Worm (Caenorhabditis elegans) whole organism, L4 larva: Measurements from ENCODE around the gene npp-24.

Experiments
- F49E8.2 ChIP-seq: sonication (generic microtip); optimal IDR thresholded peaks from 2 replicates; lab custom pipeline; 2016; ENCODE audit warnings: missing compliant biosample characterization, mild to moderate bottlenecking, missing genetic modification characterization, borderline replicate concordance
- Y5F2A.4 ChIP-seq: fragments of 200-800 bp; sonication (Bioruptor generic); optimal IDR thresholded peaks from 2 replicates; lab custom pipeline; 2018; ENCODE audit warnings: mild to moderate bottlenecking, missing genetic modification characterization, missing compliant biosample characterization
- Y75B8A.6 ChIP-seq: fragments of 200-800 bp; sonication (Bioruptor generic); IDR thresholded peaks from 2 replicates; pipeline ENCODE4 v1.3.6; 2022; ENCODE audit warnings: missing genetic modification reagents, missing genetic modification characterization, missing compliant biosample characterization
- aha-1 ChIP-seq: fragments of 150-350 bp; peaks from one replicate; lab custom pipeline; 2014; ENCODE audit warnings: missing biosample characterization, missing genetic modification characterization
- attf-4 ChIP-seq: sonication (generic microtip); optimal IDR thresholded peaks from 3 replicates; lab custom pipeline; 2017; ENCODE audit warnings: missing biosample characterization, missing genetic modification characterization
- ceh-32 ChIP-seq: sonication (generic microtip); optimal IDR thresholded peaks from 2 replicates; lab custom pipeline; 2016; ENCODE audit warnings: mild to moderate bottlenecking, missing genetic modification characterization, missing compliant biosample characterization; ENCODE audit not compliant: poor library complexity
- ceh-62 ChIP-seq: sonication (generic microtip); optimal IDR thresholded peaks from 2 replicates; lab custom pipeline; 2017; ENCODE audit warnings: missing biosample characterization, missing genetic modification characterization
- cey-2 ChIP-seq: sonication (generic microtip); optimal IDR thresholded peaks from 3 replicates; lab custom pipeline; 2017; ENCODE audit warnings: missing genetic modification characterization, mild to moderate bottlenecking, missing compliant biosample characterization, antibody characterized with exemption, borderline replicate concordance; ENCODE audit not compliant: insufficient read depth
- daf-16 ChIP-seq, 3 experiments: sonication (generic microtip); optimal IDR thresholded peaks; 2 replicates each; lab custom pipeline; 2016 to 2017; ENCODE audit warnings: missing genetic modification characterization in 3 of 3, missing genetic modification reagents in 3 of 3, mild to moderate bottlenecking in 2 of 3, missing compliant biosample characterization in 2 of 3, missing biosample characterization in 1 of 3, moderate library complexity in 1 of 3
- daf-8 ChIP-seq: fragments of 200-800 bp; sonication (Bioruptor generic); IDR thresholded peaks from 2 replicates; pipeline ENCODE4 v1.3.6; 2022; ENCODE audit warnings: missing genetic modification characterization, missing compliant biosample characterization
- dmd-6 ChIP-seq: fragments of 200-800 bp; sonication (Bioruptor generic); IDR thresholded peaks from 2 replicates; pipeline ENCODE4 v1.3.6; 2022; ENCODE audit warnings: missing genetic modification reagents, missing genetic modification characterization, missing compliant biosample characterization
- dmd-8 ChIP-seq: fragments of 200-800 bp; sonication (Bioruptor generic); IDR thresholded peaks from 2 replicates; pipeline ENCODE4 v1.3.6; 2022; ENCODE audit warnings: missing genetic modification characterization, missing compliant biosample characterization
- dpl-1 ChIP-seq: fragments of 150-350 bp; optimal IDR thresholded peaks from 2 replicates; lab custom pipeline; 2014; ENCODE audit warnings: missing biosample characterization, missing genetic modification reagents, missing genetic modification characterization
- dve-1 ChIP-seq: sonication (generic microtip); optimal IDR thresholded peaks from 2 replicates; lab custom pipeline; 2017; ENCODE audit warnings: antibody characterized with exemption, mild to moderate bottlenecking, missing genetic modification characterization, missing compliant biosample characterization; ENCODE audit not compliant: insufficient read depth
- hif-1 ChIP-seq, 2 experiments: sonication (generic microtip); optimal IDR thresholded peaks; 2 replicates each; lab custom pipeline; 2016 to 2017; ENCODE audit warnings: missing compliant biosample characterization in 2 of 2, missing genetic modification characterization in 2 of 2, missing genetic modification reagents in 2 of 2, missing genotype in 2 of 2, mild to moderate bottlenecking in 1 of 2
- hlh-11 ChIP-seq: fragments of 200-800 bp; sonication (Bioruptor generic); optimal IDR thresholded peaks from 2 replicates; lab custom pipeline; 2018; ENCODE audit warnings: mild to moderate bottlenecking, missing genetic modification characterization, missing compliant biosample characterization
- hlh-30 ChIP-seq: sonication (generic microtip); optimal IDR thresholded peaks from 2 replicates; lab custom pipeline; 2017; ENCODE audit warnings: antibody characterized with exemption, mild to moderate bottlenecking, missing genetic modification characterization, missing compliant biosample characterization; ENCODE audit not compliant: insufficient read depth
- jun-1 ChIP-seq: fragments of 150-350 bp; optimal IDR thresholded peaks from 2 replicates; lab custom pipeline; 2014; ENCODE audit warnings: missing biosample characterization, missing genetic modification reagents, missing genetic modification characterization
- lin-13 ChIP-seq: fragments of 150-350 bp; optimal IDR thresholded peaks from 2 replicates; lab custom pipeline; 2014; ENCODE audit warnings: missing biosample characterization, missing genetic modification reagents, missing genetic modification characterization
- lin-15B ChIP-seq: fragments of 150-350 bp; sonication (generic microtip); optimal IDR thresholded peaks from 3 replicates; lab custom pipeline; 2014; ENCODE audit warnings: missing biosample characterization, missing genetic modification characterization
- mep-1 ChIP-seq: fragments of 150-350 bp; sonication (generic microtip); optimal IDR thresholded peaks from 3 replicates; lab custom pipeline; 2014; ENCODE audit warnings: missing biosample characterization, missing genetic modification characterization
- mes-2 ChIP-seq: sonication (generic microtip); optimal IDR thresholded peaks from 2 replicates; lab custom pipeline; 2016; ENCODE audit warnings: missing genotype, mild to moderate bottlenecking, missing genetic modification characterization, missing compliant biosample characterization; ENCODE audit not compliant: poor library complexity, severe bottlenecking
- mxl-2 ChIP-seq: fragments of 200-800 bp; sonication (Bioruptor generic); conservative IDR thresholded peaks from 2 replicates; pipeline ENCODE4 v1.3.6; 2022; ENCODE audit warnings: missing genetic modification reagents, missing genetic modification characterization, missing compliant biosample characterization
- mxl-3 ChIP-seq: fragments of 200-800 bp; sonication (Bioruptor generic); optimal IDR thresholded peaks from 2 replicates; lab custom pipeline; 2018; ENCODE audit warnings: mild to moderate bottlenecking, missing genetic modification characterization, missing compliant biosample characterization
- nhr-11 ChIP-seq: fragments of 150-350 bp; optimal IDR thresholded peaks from 2 replicates; lab custom pipeline; 2014; ENCODE audit warnings: missing biosample characterization, missing genetic modification characterization
- nhr-25 ChIP-seq: sonication (generic microtip); optimal IDR thresholded peaks from 2 replicates; lab custom pipeline; 2017; ENCODE audit warnings: missing genetic modification characterization, mild to moderate bottlenecking, missing compliant biosample characterization, antibody characterized with exemption, moderate library complexity, borderline replicate concordance; ENCODE audit not compliant: insufficient read depth
- nhr-28 ChIP-seq: fragments of 150-350 bp; optimal IDR thresholded peaks from 2 replicates; lab custom pipeline; 2014; ENCODE audit warnings: missing biosample characterization, missing genetic modification characterization
- nhr-6 ChIP-seq: fragments of 150-350 bp; optimal IDR thresholded peaks from 2 replicates; lab custom pipeline; 2014; ENCODE audit warnings: missing biosample characterization, missing genetic modification characterization
- nhr-77 ChIP-seq: fragments of 150-350 bp; optimal IDR thresholded peaks from 2 replicates; lab custom pipeline; 2014; ENCODE audit warnings: missing biosample characterization, missing genetic modification characterization
- pqm-1 ChIP-seq: sonication (generic microtip); optimal IDR thresholded peaks from 2 replicates; lab custom pipeline; 2017; ENCODE audit warnings: missing biosample characterization, missing genetic modification characterization
- rbr-2 ChIP-seq: sonication (generic microtip); optimal IDR thresholded peaks from 2 replicates; lab custom pipeline; 2016; ENCODE audit warnings: missing genotype, missing genetic modification characterization, missing compliant biosample characterization
- spr-1 ChIP-seq: sonication (generic microtip); optimal IDR thresholded peaks from 2 replicates; lab custom pipeline; 2016; ENCODE audit warnings: mild to moderate bottlenecking, missing genetic modification characterization, missing compliant biosample characterization
- tra-1 ChIP-seq: fragments of 200-800 bp; sonication (Bioruptor generic); IDR thresholded peaks from 2 replicates; pipeline ENCODE4 v1.3.6; 2022; ENCODE audit warnings: missing genetic modification reagents, missing genetic modification characterization, missing compliant biosample characterization
- unc-62 ChIP-seq, 3 experiments: fragments of 150-350 bp in 1 of 3; sonication (generic microtip); optimal IDR thresholded peaks in 2 of 3; peaks in 1 of 3; 1 replicate in 1 of 3; 2 replicates in 2 of 3; lab custom pipeline; 2014 to 2017; ENCODE audit warnings: missing biosample characterization in 3 of 3, missing genetic modification characterization in 3 of 3, missing genetic modification reagents in 3 of 3, missing genotype in 1 of 3
- zfp-2 ChIP-seq: sonication (generic microtip); optimal IDR thresholded peaks from 2 replicates; lab custom pipeline; 2016; ENCODE audit warnings: mild to moderate bottlenecking, missing genetic modification characterization, missing compliant biosample characterization
- zip-11 ChIP-seq: fragments of 200-800 bp; sonication (Bioruptor generic); IDR thresholded peaks from 2 replicates; pipeline ENCODE4 v1.3.6; 2022; ENCODE audit warnings: missing genetic modification characterization, missing compliant biosample characterization
- zip-2 ChIP-seq: fragments of 150-350 bp; optimal IDR thresholded peaks from 2 replicates; lab custom pipeline; 2014; ENCODE audit warnings: missing biosample characterization, missing genetic modification characterization
- ztf-7 ChIP-seq: fragments of 150-350 bp; optimal IDR thresholded peaks from 2 replicates; lab custom pipeline; 2014; ENCODE audit warnings: missing biosample characterization, missing genetic modification characterization

The npp-24 gene

ce11 chrII:5511417-5512353 is 6.0 kb downstream of the npp-24 start (continued):
- no peak for TF ChIP-seq hlh-30 (tag; lab: Kevin White, UChicago)
- TF ChIP-seq zip-11 (GFP tag; lab: Robert Waterston, UW): no peak
- no peak for TF ChIP-seq mxl-2 (GFP tag; lab: Robert Waterston, UW)

DNA sequence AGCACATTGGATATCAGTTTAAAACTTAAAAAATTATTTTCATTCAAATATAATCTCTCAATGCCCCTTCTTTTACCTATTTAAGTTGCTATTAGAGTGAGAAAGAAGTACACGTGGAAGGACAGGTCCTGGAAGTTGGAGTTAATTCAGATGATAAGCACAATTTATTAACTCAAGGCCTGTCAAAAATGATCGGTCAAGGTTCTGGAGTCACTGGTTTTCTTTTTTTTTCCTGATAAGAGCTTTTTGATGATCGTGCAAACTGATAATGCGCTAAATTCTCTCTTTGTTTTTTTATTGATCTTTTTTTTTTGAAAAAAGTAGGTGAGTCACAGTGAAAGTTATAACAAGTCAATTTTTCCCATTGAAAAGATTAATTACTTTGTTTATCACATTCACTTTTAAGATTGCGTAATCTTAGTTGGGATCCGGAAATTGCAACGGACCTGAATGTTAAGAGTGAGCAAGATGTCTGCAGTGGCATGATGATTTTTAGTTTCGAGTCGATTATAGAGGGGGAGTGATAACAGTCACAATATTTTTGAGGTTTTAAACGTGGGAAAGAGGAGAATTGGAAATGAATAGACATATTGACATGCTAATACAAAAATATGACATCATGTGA is 6.9 kb downstream of the npp-24 start:
- TF ChIP-seq daf-16 (GFP tag; optimal IDR thresholded peaks at IDR 0.05; lab: Kevin White, UChicago) (no peak), daf-16 (tag; optimal IDR thresholded peaks at IDR 0.05; lab: Kevin White, UChicago) (peak; percentile 44), dmd-6 (GFP tag; lab: Robert Waterston, UW) (peak; percentile 94), dmd-8 (GFP tag; lab: Robert Waterston, UW) (no peak), dve-1 (tag; lab: Kevin White, UChicago) (peak; percentile 77), tra-1 (GFP tag; lab: Robert Waterston, UW) (peak; percentile 82; the same call in 1 of the 2 replicates), Y75B8A.6 (GFP tag; lab: Robert Waterston, UW) (no peak), hlh-11 (tag; lab: Kevin White, UChicago) (peak; percentile 65), nhr-28 (tag; lab: Kevin White, UChicago) (peak; percentile 76), nhr-77 (peak; percentile 76), pqm-1 (peak; percentile 86), daf-8 (GFP tag; lab: Robert Waterston, UW) (no peak), mxl-3 (GFP tag; lab: Kevin White, UChicago) (peak; percentile 13)

ce11 chrII:5514846-5515245 is 9.2 kb downstream of the npp-24 start, which contains the start of gene sahd-1:
Gene sahd-1, minus strand, starts transcription at chrII:5514945.
- no peak for TF ChIP-seq mep-1 (tag; lab: Kevin White, UChicago)
- no peak for TF ChIP-seq zip-11 (GFP tag; lab: Robert Waterston, UW)
- TF ChIP-seq F49E8.2 (tag; lab: Kevin White, UChicago): no peak
- TF ChIP-seq pqm-1: peak; percentile 40
- no peak for TF ChIP-seq unc-62 (GFP tag; optimal IDR thresholded peaks at IDR 0.05 in 1 of 2; lab: Kevin White, UChicago)
- TF ChIP-seq unc-62 (tag; optimal IDR thresholded peaks at IDR 0.05; lab: Kevin White, UChicago): no peak
- peak; percentile 46 for TF ChIP-seq aha-1 (tag; lab: Kevin White, UChicago)
- TF ChIP-seq dve-1 (tag; lab: Kevin White, UChicago): no peak

- TF ChIP-seq spr-1 (tag; lab: Kevin White, UChicago) (no peak), rbr-2 (tag; lab: Kevin White, UChicago) (no peak), cey-2 (tag; lab: Kevin White, UChicago) (no peak), ztf-7 (tag; lab: Kevin White, UChicago) (no peak), jun-1 (no peak), Y5F2A.4 (GFP tag; lab: Kevin White, UChicago) (no peak), nhr-11 (tag; lab: Kevin White, UChicago) (no peak), pqm-1 (peak; percentile 40)
- TF ChIP-seq, all 104 proteins: peak for 1
These were observed 9.9 kb downstream of the npp-24 start, which contains the start of gene ZK177.3 for ce11 chrII:5515542-5515941. Gene ZK177.3, plus strand, starts transcription at chrII:5515842.

- TF ChIP-seq ceh-62 (tag; lab: Kevin White, UChicago) (no peak), nhr-6 (tag; lab: Kevin White, UChicago) (no peak), mes-2 (tag; lab: Kevin White, UChicago) (no peak), dmd-6 (GFP tag; lab: Robert Waterston, UW) (no peak), zip-2 (no peak), dpl-1 (no peak), lin-15B (no peak), ceh-32 (tag; lab: Kevin White, UChicago) (no peak), tra-1 (GFP tag; lab: Robert Waterston, UW) (no peak), attf-4 (tag; lab: Kevin White, UChicago) (no peak), F49E8.2 (tag; lab: Kevin White, UChicago) (no peak), nhr-11 (tag; lab: Kevin White, UChicago) (no peak), nhr-25 (tag; lab: Kevin White, UChicago) (no peak), ztf-7 (tag; lab: Kevin White, UChicago) (no peak), lin-13 (GFP tag; lab: Kevin White, UChicago) (no peak), hif-1 (tag; optimal IDR thresholded peaks at IDR 0.05; lab: Kevin White, UChicago) (no peak), zfp-2 (tag; lab: Kevin White, UChicago) (no peak)
These were observed 12.0 kb downstream of the npp-24 start, which contains the start of gene ZK177.9 for ce11 chrII:5517643-5518042. Gene ZK177.9, minus strand, starts transcription at chrII:5517743.
